Worm (Caenorhabditis elegans): ENCODE data around the gene str-81.

DNA sequence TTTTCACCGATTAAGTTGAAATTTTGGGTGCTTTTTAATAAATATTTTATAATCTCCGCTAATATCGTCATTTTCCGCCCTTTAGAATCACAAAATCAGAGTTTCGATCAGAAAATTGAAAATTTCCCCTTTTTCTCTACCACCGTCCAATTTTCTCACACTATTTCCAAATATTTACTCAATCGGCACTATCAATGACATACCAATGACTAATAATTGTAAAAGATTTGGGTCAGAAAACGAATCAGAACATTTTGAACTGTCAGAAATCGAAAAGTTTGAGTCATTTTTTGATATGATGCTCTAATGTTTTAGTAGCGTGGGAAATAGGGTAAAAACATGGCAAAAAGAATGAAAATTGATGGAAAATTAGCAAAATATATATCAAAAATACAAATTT, 33.8 kb downstream of the str-81 start, which contains the start of gene srr-2:
- no peak for TF ChIP-seq nhr-77 (tag; optimal IDR thresholded peaks at IDR 0.05)
- TF ChIP-seq ces-1 (GFP tag; optimal IDR thresholded peaks at IDR 0.05): no peak
- no peak for TF ChIP-seq dpl-1 (GFP tag; optimal IDR thresholded peaks at IDR 0.05)

Measured in whole organism, L1 larva.